Worm (Caenorhabditis elegans) whole organism, L3 larva: ENCODE measurements around the gene srz-10.

Experiments
- aly-2 ChIP-seq: fragments of 150-350 bp; optimal IDR thresholded peaks from 2 replicates; lab custom pipeline; 2014; ENCODE audit warnings: missing biosample characterization, missing genetic modification characterization
- mdl-1 ChIP-seq: fragments of 150-350 bp; optimal IDR thresholded peaks from 2 replicates; lab custom pipeline; 2014; ENCODE audit warnings: missing biosample characterization, missing genetic modification characterization
- nhr-23 ChIP-seq: fragments of 150-350 bp; optimal IDR thresholded peaks from 2 replicates; lab custom pipeline; 2014; ENCODE audit warnings: missing biosample characterization, missing genetic modification reagents, missing genetic modification characterization
- nhr-28 ChIP-seq: fragments of 150-350 bp; optimal IDR thresholded peaks from 2 replicates; lab custom pipeline; 2014; ENCODE audit warnings: missing biosample characterization, missing genetic modification characterization

DNA sequence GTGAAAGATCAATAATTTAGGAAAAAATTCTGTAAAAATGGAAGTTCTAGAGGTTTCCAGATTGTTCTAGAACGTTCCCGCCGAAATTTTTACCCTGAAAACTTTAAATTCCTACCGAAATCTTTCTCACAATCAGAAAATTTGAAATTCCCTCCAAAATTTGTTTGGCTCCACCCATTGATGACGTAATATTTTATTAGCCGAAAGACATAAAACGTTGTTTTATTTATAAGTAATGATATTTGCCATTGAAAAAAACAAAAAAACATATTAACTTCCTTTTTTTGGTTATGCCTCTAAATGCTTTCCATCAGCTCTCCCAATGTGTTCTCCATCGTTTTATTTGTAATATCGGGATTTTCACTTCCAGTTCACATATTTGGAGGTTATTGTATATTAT is 21.4 kb upstream of the srz-10 start, which contains the start of gene srh-295:
- TF ChIP-seq nhr-28 (tag; lab: Kevin White, UChicago), result no peak
- TF ChIP-seq nhr-23, result no peak
- no peak for TF ChIP-seq mdl-1 (tag; lab: Kevin White, UChicago)
- TF ChIP-seq aly-2, result no peak
